Fruit fly (Drosophila melanogaster): Measurements from ENCODE around the gene tna.

- TF ChIP-seq Vsx2 (GFP tag; optimal IDR thresholded peaks at IDR 0.05; ENCODE audit: partially characterized antibody) (no peak), Hr78 (GFP tag; optimal IDR thresholded peaks at IDR 0.05) (no peak), Abd-B (GFP tag; optimal IDR thresholded peaks at IDR 0.05) (no peak)
Measured at dm6 chr3L:10787652-10788330, 47.5 kb upstream of the tna start.
